Fruit fly (Drosophila melanogaster): ENCODE measurements around the gene TfIIFalpha.
A peak's percentile ranks its signal among the peaks of the same experiment; 100 is the strongest.

Gene TfIIFalpha

DNA sequence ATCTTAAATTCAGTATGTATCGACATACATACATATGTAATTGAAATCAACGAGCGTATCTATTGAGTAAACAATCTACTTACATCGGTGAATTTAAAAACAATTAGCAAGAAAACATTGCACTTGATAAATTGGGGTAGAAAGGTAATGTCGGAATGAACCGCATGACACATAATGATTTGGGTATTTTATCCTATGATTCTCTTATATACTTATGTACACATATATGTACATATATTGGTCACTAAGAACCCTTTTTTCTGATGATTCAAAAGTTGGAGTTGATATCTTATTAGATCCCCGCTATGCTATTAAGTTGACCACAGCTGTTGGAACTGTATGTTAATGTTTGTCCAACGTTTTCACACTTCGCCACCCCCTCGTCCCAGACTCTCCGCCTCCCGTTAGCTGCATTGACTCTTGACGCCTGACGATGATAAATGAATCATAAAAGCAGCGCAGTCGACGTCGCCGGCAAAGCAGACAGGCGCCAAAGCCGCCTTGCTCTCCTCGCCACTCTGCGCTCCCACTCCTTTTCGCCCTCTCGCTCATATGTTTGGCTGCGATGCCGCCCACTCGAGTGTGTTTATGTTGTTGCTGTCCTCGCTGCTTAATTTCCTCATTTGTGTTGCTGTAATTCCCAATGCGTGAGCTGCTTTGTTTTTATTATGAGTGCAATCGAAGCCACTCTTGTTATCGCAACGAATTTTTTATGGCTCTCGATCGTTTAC is 27.2 kb upstream of the TfIIFalpha start:
- TF ChIP-seq CG15601 (tag; optimal IDR thresholded peaks at IDR 0.05) (no peak), chinmo (GFP tag; IDR thresholded peaks at IDR 0.05; ENCODE audit: partially characterized antibody) (peak; percentile 76; the same call in 1 of the 4 replicates), CG17186 (GFP tag; optimal IDR thresholded peaks at IDR 0.05) (no peak), nerfin-1 (tag; optimal IDR thresholded peaks at IDR 0.05) (peak; percentile 35), MBD-R2 (GFP tag; IDR thresholded peaks at IDR 0.05) (no peak), CG8388 (GFP tag; optimal IDR thresholded peaks at IDR 0.05) (peak; percentile 5), gcm (GFP tag; optimal IDR thresholded peaks at IDR 0.05) (no peak), Blimp-1 (GFP tag; optimal IDR thresholded peaks at IDR 0.05) (peak; percentile 33), aop (GFP tag; IDR thresholded peaks at IDR 0.05) (no peak), caup (GFP tag; optimal IDR thresholded peaks at IDR 0.05; ENCODE audit: severe bottlenecking) (no peak), Lim3 (GFP tag; IDR thresholded peaks at IDR 0.05) (no peak), nau (GFP tag; optimal IDR thresholded peaks at IDR 0.05) (peak; percentile 33), CG6791 (GFP tag; IDR thresholded peaks at IDR 0.05; ENCODE audit: partially characterized antibody) (no peak), CG11560 (tag; IDR thresholded peaks at IDR 0.05) (no peak), unc-4 (GFP tag; IDR thresholded peaks at IDR 0.05; ENCODE audit: partially characterized antibody) (no peak), ind (GFP tag; optimal IDR thresholded peaks at IDR 0.05) (peak; percentile 2), Rx (GFP tag; IDR thresholded peaks at IDR 0.05) (no peak), CG3726 (GFP tag; IDR thresholded peaks at IDR 0.05) (no peak), D19A (tag; optimal IDR thresholded peaks at IDR 0.05) (peak; percentile 1), Sox100B (GFP tag; optimal IDR thresholded peaks at IDR 0.05) (peak; percentile 58), btn (GFP tag; optimal IDR thresholded peaks at IDR 0.05) (no peak), nmo (GFP tag; optimal IDR thresholded peaks at IDR 0.05) (peak; percentile 49), mam (GFP tag; optimal IDR thresholded peaks at IDR 0.05) (peak; percentile 11), NfI (GFP tag; optimal IDR thresholded peaks at IDR 0.05) (peak; percentile 12), CG16815 (GFP tag; optimal IDR thresholded peaks at IDR 0.05) (peak; percentile 32), Ssrp (tag; optimal IDR thresholded peaks at IDR 0.05) (peak; percentile 33), pnt (GFP tag; optimal IDR thresholded peaks at IDR 0.05) (no peak), CG2116 (GFP tag; optimal IDR thresholded peaks at IDR 0.05) (no peak), zfh1 (GFP tag; IDR thresholded peaks at IDR 0.05) (0 out of 3 replicates have a peak, but pooled peaks have one; percentile 44), CG31365 (tag; optimal IDR thresholded peaks at IDR 0.05) (no peak), Hsf (GFP tag; optimal IDR thresholded peaks at IDR 0.05) (peak; percentile 4), bcd (GFP tag; optimal IDR thresholded peaks at IDR 0.05) (peak; percentile 39), Hand (GFP tag; optimal IDR thresholded peaks at IDR 0.05) (no peak), Poxn (GFP tag; IDR thresholded peaks at IDR 0.05) (no peak), pros (GFP tag; optimal IDR thresholded peaks at IDR 0.05) (peak; percentile 45), gcm2 (GFP tag; optimal IDR thresholded peaks at IDR 0.05) (no peak), dysf (GFP tag; IDR thresholded peaks at IDR 0.05) (no peak), slou (GFP tag; optimal IDR thresholded peaks at IDR 0.05) (no peak), CG33213 (GFP tag; optimal IDR thresholded peaks at IDR 0.05) (no peak), CG13287 (GFP tag; IDR thresholded peaks at IDR 0.05; ENCODE audit: partially characterized antibody) (no peak), D19B (GFP tag; optimal IDR thresholded peaks at IDR 0.05) (no peak), CG10366 (GFP tag; IDR thresholded peaks at IDR 0.05) (no peak), CG4360 (GFP tag; IDR thresholded peaks at IDR 0.05) (peak; percentile 76), CG1792 (GFP tag; optimal IDR thresholded peaks at IDR 0.05) (no peak), CG2678 (tag; optimal IDR thresholded peaks at IDR 0.05) (peak; percentile 65), dpn (GFP tag; optimal IDR thresholded peaks at IDR 0.05) (peak in 1 of 2 experiments; percentile 37), CG31388 (GFP tag; optimal IDR thresholded peaks at IDR 0.05) (no peak), CG4424 (GFP tag; optimal IDR thresholded peaks at IDR 0.05) (peak; percentile 53), fd64A (GFP tag; optimal IDR thresholded peaks at IDR 0.05) (no peak)

All from whole organism, embryonic.